Worm (Caenorhabditis elegans) whole organism, young adult: ENCODE data around the gene fbxa-79.

Source experiments
- ZK185.1 ChIP-seq: sonication (generic microtip); optimal IDR thresholded peaks from 2 replicates; lab custom pipeline; 2016; ENCODE audit warnings: mild to moderate bottlenecking, missing genetic modification characterization, missing compliant biosample characterization; ENCODE audit not compliant: poor library complexity, severe bottlenecking
- ztf-25 ChIP-seq: fragments of 200-800 bp; sonication (Bioruptor generic); IDR thresholded peaks from 2 replicates; pipeline ENCODE4 v1.3.6; 2022; ENCODE audit warnings: missing genetic modification reagents, missing genetic modification characterization, missing compliant biosample characterization

ce11 chrIII:1271378-1271926 is 36.6 kb downstream of the fbxa-79 start, which contains the start of gene fbxa-31:
- no peak for TF ChIP-seq ZK185.1 (tag; lab: Kevin White, UChicago)
- no peak for TF ChIP-seq ztf-25 (GFP tag; lab: Robert Waterston, UW)
